Fruit fly (Drosophila melanogaster) whole organism, embryonic: ENCODE results near the gene Irbp18.
A peak's percentile ranks its signal among the peaks of the same experiment; 100 is the strongest.

Source experiments
- Bteb2 ChIP-seq: fragments of 200-800 bp; sonication (Bioruptor generic); optimal IDR thresholded peaks from 2 replicates; lab custom pipeline; 2016; ENCODE audit warnings: missing biosample characterization, missing genetic modification characterization
- CG10147 ChIP-seq: fragments of 200-800 bp; sonication (Bioruptor generic); optimal IDR thresholded peaks from 2 replicates; lab custom pipeline; 2019; ENCODE audit warnings: missing biosample characterization, mild to moderate bottlenecking, missing genetic modification characterization, moderate library complexity
- CG10209 ChIP-seq: fragments of 200-800 bp; sonication (Bioruptor generic); optimal IDR thresholded peaks from 3 replicates; lab custom pipeline; 2017; ENCODE audit warnings: missing biosample characterization, mild to moderate bottlenecking, missing genetic modification characterization, missing genetic modification reagents
- CG10366 ChIP-seq: fragments of 200-800 bp; sonication (Bioruptor generic); IDR thresholded peaks from 2 replicates; pipeline ENCODE4 v1.3.6; 2022; ENCODE audit warnings: missing biosample characterization, missing genetic modification characterization
- CG10431 ChIP-seq: fragments of 200-800 bp; sonication (Bioruptor generic); optimal IDR thresholded peaks from 3 replicates; lab custom pipeline; 2018; ENCODE audit warnings: missing biosample characterization, mild to moderate bottlenecking, missing genetic modification characterization
- CG11093 ChIP-seq: fragments of 200-800 bp; sonication (Bioruptor generic); IDR thresholded peaks from 3 replicates; pipeline ENCODE4 v1.3.6; 2022; ENCODE audit warnings: missing biosample characterization, missing genetic modification characterization
- CG11696 ChIP-seq: fragments of 200-800 bp; sonication (Bioruptor generic); IDR thresholded peaks from 2 replicates; pipeline ENCODE4 v1.3.6; 2022; ENCODE audit warnings: missing biosample characterization, missing genetic modification characterization
- CG12236 ChIP-seq: fragments of 200-800 bp; sonication (Bioruptor generic); optimal IDR thresholded peaks from 2 replicates; lab custom pipeline; 2016; ENCODE audit warnings: missing biosample characterization, missing genetic modification characterization
- CG12769 ChIP-seq: fragments of 200-800 bp; sonication (Bioruptor generic); optimal IDR thresholded peaks from 2 replicates; lab custom pipeline; 2019; ENCODE audit warnings: missing biosample characterization, mild to moderate bottlenecking, missing genetic modification characterization, moderate library complexity
- CG14667 ChIP-seq: fragments of 200-800 bp; sonication (Bioruptor generic); IDR thresholded peaks from 2 replicates; pipeline ENCODE4 v1.3.6; 2022; ENCODE audit warnings: missing biosample characterization, missing genetic modification characterization
- CG14860 ChIP-seq: fragments of 200-800 bp; sonication (Bioruptor generic); IDR thresholded peaks from 3 replicates; pipeline ENCODE4 v1.3.6; 2022; ENCODE audit warnings: missing biosample characterization, missing genetic modification characterization; ENCODE audit not compliant: partially characterized antibody
- CG1647 ChIP-seq: fragments of 200-800 bp; sonication (Bioruptor generic); optimal IDR thresholded peaks from 3 replicates; lab custom pipeline; 2016; ENCODE audit warnings: missing biosample characterization, missing genetic modification characterization
- CG16813 ChIP-seq: fragments of 200-800 bp; sonication (Bioruptor generic); IDR thresholded peaks from 3 replicates; pipeline ENCODE4 v1.3.6; 2022; ENCODE audit warnings: missing biosample characterization, missing genetic modification characterization; ENCODE audit not compliant: partially characterized antibody
- CG17328 ChIP-seq: fragments of 200-800 bp; sonication (Bioruptor generic); IDR thresholded peaks from 2 replicates; pipeline ENCODE4 v1.3.6; 2022; ENCODE audit warnings: missing biosample characterization, missing genetic modification characterization
- CG17912 ChIP-seq: fragments of 200-800 bp; sonication (Bioruptor generic); optimal IDR thresholded peaks from 2 replicates; lab custom pipeline; 2018; ENCODE audit warnings: missing biosample characterization, mild to moderate bottlenecking, missing genetic modification characterization
- CG32772 ChIP-seq: fragments of 200-800 bp; sonication (Bioruptor generic); IDR thresholded peaks from 2 replicates; pipeline ENCODE4 v1.3.6; 2022; ENCODE audit warnings: missing biosample characterization, missing genetic modification characterization
- CG4854 ChIP-seq: fragments of 200-800 bp; sonication (Bioruptor generic); optimal IDR thresholded peaks from 2 replicates; lab custom pipeline; 2016; ENCODE audit warnings: missing biosample characterization, missing genetic modification characterization, inconsistent platforms
- CG6272 ChIP-seq: fragments of 200-800 bp; sonication (Bioruptor generic); IDR thresholded peaks from 2 replicates; pipeline ENCODE4 v1.3.6; 2022; ENCODE audit warnings: missing biosample characterization, missing genetic modification characterization
- CG6854 ChIP-seq: fragments of 200-800 bp; sonication (Bioruptor generic); optimal IDR thresholded peaks from 3 replicates; lab custom pipeline; 2017; ENCODE audit warnings: missing biosample characterization, mild to moderate bottlenecking, missing genetic modification characterization
- CG9727 ChIP-seq: fragments of 200-800 bp; sonication (Bioruptor generic); optimal IDR thresholded peaks from 3 replicates; lab custom pipeline; 2017; ENCODE audit warnings: missing biosample characterization, mild to moderate bottlenecking, missing genetic modification characterization
- CG9876 ChIP-seq: fragments of 200-800 bp; sonication (Bioruptor generic); optimal IDR thresholded peaks from 2 replicates; lab custom pipeline; 2016; ENCODE audit warnings: missing biosample characterization, missing genetic modification characterization
- Drgx ChIP-seq: fragments of 200-800 bp; sonication (Bioruptor generic); IDR thresholded peaks from 2 replicates; pipeline ENCODE4 v1.3.6; 2022; ENCODE audit warnings: missing biosample characterization, missing genetic modification characterization
- Ets97D ChIP-seq: fragments of 200-800 bp; sonication (Bioruptor generic); optimal IDR thresholded peaks from 3 replicates; lab custom pipeline; 2016; ENCODE audit warnings: missing biosample characterization, missing genetic modification characterization
- GATAe ChIP-seq: fragments of 200-800 bp; sonication (Bioruptor generic); conservative IDR thresholded peaks from 2 replicates; pipeline ENCODE4 v1.3.6; 2022; ENCODE audit warnings: missing biosample characterization, missing genetic modification characterization
- HLH3B ChIP-seq: fragments of 200-800 bp; sonication (Bioruptor generic); IDR thresholded peaks from 2 replicates; pipeline ENCODE4 v1.3.6; 2022; ENCODE audit warnings: missing biosample characterization, missing genetic modification characterization
- Hmx ChIP-seq: fragments of 200-800 bp; sonication (Bioruptor generic); optimal IDR thresholded peaks from 2 replicates; lab custom pipeline; 2016; ENCODE audit warnings: missing biosample characterization, missing genetic modification characterization
- Lim3 ChIP-seq: fragments of 200-800 bp; sonication (Bioruptor generic); IDR thresholded peaks from 2 replicates; pipeline ENCODE4 v1.3.6; 2022; ENCODE audit warnings: missing biosample characterization, missing genetic modification characterization
- Lpt ChIP-seq: fragments of >200 bp; optimal IDR thresholded peaks from 2 replicates; lab custom pipeline; 2018; ENCODE audit warnings: missing biosample characterization, missing genetic modification characterization
- MESR4 ChIP-seq: fragments of 200-800 bp; sonication (Bioruptor generic); optimal IDR thresholded peaks from 2 replicates; lab custom pipeline; 2018; ENCODE audit warnings: missing biosample characterization, mild to moderate bottlenecking, missing genetic modification characterization, moderate library complexity
- NC2β ChIP-seq: fragments of 200-800 bp; sonication (Bioruptor generic); optimal IDR thresholded peaks from 2 replicates; lab custom pipeline; 2016; ENCODE audit warnings: missing biosample characterization, missing genetic modification characterization
- Oli ChIP-seq: fragments of 200-800 bp; sonication (Bioruptor generic); optimal IDR thresholded peaks from 2 replicates; lab custom pipeline; 2018; ENCODE audit warnings: missing biosample characterization, mild to moderate bottlenecking, missing genetic modification characterization, moderate library complexity
- Sin3A ChIP-seq: fragments of >200 bp; optimal IDR thresholded peaks from 2 replicates; lab custom pipeline; 2018
- Trl ChIP-seq, 3 experiments: fragments of >200 bp in 2 of 3; fragments of 200-800 bp in 1 of 3; sonication (Bioruptor generic) in 1 of 3; optimal IDR thresholded peaks; 2 replicates in 1 of 3; 3 replicates in 2 of 3; lab custom pipeline; 2016 to 2017; ENCODE audit warnings: missing biosample characterization in 1 of 3, missing genetic modification characterization in 1 of 3
- Usf ChIP-seq: fragments of 200-800 bp; sonication (Bioruptor generic); optimal IDR thresholded peaks from 2 replicates; lab custom pipeline; 2017; ENCODE audit warnings: missing genotype, missing biosample characterization, missing genetic modification characterization
- aop ChIP-seq: fragments of 200-800 bp; sonication (Bioruptor generic); IDR thresholded peaks from 2 replicates; pipeline ENCODE4 v1.3.6; 2022; ENCODE audit warnings: missing biosample characterization, missing genetic modification characterization
- ash1 ChIP-seq: fragments of 200-800 bp; sonication (Bioruptor generic); optimal IDR thresholded peaks from 2 replicates; lab custom pipeline; 2018; ENCODE audit warnings: missing biosample characterization, mild to moderate bottlenecking, missing genetic modification characterization
- ato ChIP-seq: fragments of 200-800 bp; sonication (Bioruptor generic); IDR thresholded peaks from 2 replicates; pipeline ENCODE4 v1.3.6; 2022; ENCODE audit warnings: missing biosample characterization, missing genetic modification characterization; ENCODE audit not compliant: partially characterized antibody
- crol ChIP-seq: fragments of 200-800 bp; sonication (Bioruptor generic); IDR thresholded peaks from 2 replicates; pipeline ENCODE4 v1.3.6; 2022; ENCODE audit warnings: missing biosample characterization, missing genetic modification characterization
- exex ChIP-seq: fragments of 200-800 bp; sonication (Bioruptor generic); optimal IDR thresholded peaks from 4 replicates; lab custom pipeline; 2018; ENCODE audit warnings: missing biosample characterization, mild to moderate bottlenecking, missing genetic modification characterization, moderate library complexity
- gcm2 ChIP-seq: fragments of 200-800 bp; sonication (Bioruptor generic); optimal IDR thresholded peaks from 2 replicates; lab custom pipeline; 2016; ENCODE audit warnings: missing biosample characterization, missing genetic modification characterization
- grn ChIP-seq: fragments of 200-800 bp; sonication (Bioruptor generic); optimal IDR thresholded peaks from 3 replicates; lab custom pipeline; 2017; ENCODE audit warnings: missing biosample characterization, missing genetic modification characterization
- gro ChIP-seq: fragments of 200-800 bp; sonication (Bioruptor generic); optimal IDR thresholded peaks from 2 replicates; lab custom pipeline; 2016; ENCODE audit warnings: missing biosample characterization, missing genetic modification characterization
- insv ChIP-seq, 2 experiments: fragments of 200-800 bp; sonication (Bioruptor generic); optimal IDR thresholded peaks; 3 replicates each; lab custom pipeline; 2016 to 2018; ENCODE audit warnings: missing biosample characterization in 2 of 2, missing genetic modification characterization in 2 of 2
- kay ChIP-seq: fragments of 200-800 bp; sonication (Bioruptor generic); optimal IDR thresholded peaks from 2 replicates; lab custom pipeline; 2016; ENCODE audit warnings: missing biosample characterization, missing genetic modification characterization
- org-1 ChIP-seq: fragments of 200-800 bp; sonication (Bioruptor generic); optimal IDR thresholded peaks from 2 replicates; lab custom pipeline; 2017; ENCODE audit warnings: missing biosample characterization, missing genetic modification characterization
- pnt ChIP-seq: fragments of 200-800 bp; sonication (Bioruptor generic); optimal IDR thresholded peaks from 3 replicates; lab custom pipeline; 2016; ENCODE audit warnings: missing biosample characterization, missing genetic modification characterization
- salm ChIP-seq: fragments of 200-800 bp; sonication (Bioruptor generic); optimal IDR thresholded peaks from 2 replicates; lab custom pipeline; 2018; ENCODE audit warnings: missing biosample characterization, mild to moderate bottlenecking, missing genetic modification characterization
- seq ChIP-seq: fragments of 200-800 bp; sonication (Bioruptor generic); IDR thresholded peaks from 2 replicates; pipeline ENCODE4 v1.3.6; 2022; ENCODE audit warnings: missing biosample characterization, missing genetic modification characterization
- sim ChIP-seq: fragments of 200-800 bp; sonication (Bioruptor generic); IDR thresholded peaks from 2 replicates; pipeline ENCODE4 v1.3.6; 2022; ENCODE audit warnings: missing biosample characterization, missing genetic modification characterization
- sna ChIP-seq: fragments of 200-800 bp; sonication (Bioruptor generic); IDR thresholded peaks from 2 replicates; pipeline ENCODE4 v1.3.6; 2022; ENCODE audit warnings: missing biosample characterization, missing genetic modification characterization; ENCODE audit not compliant: partially characterized antibody
- trem ChIP-seq: fragments of 200-800 bp; optimal IDR thresholded peaks from 3 replicates; lab custom pipeline; 2019; ENCODE audit warnings: missing biosample characterization, mild to moderate bottlenecking, missing genetic modification characterization, moderate library complexity
- vvl ChIP-seq: fragments of 200-800 bp; sonication (Bioruptor generic); IDR thresholded peaks from 2 replicates; pipeline ENCODE4 v1.3.6; 2022; ENCODE audit warnings: missing biosample characterization, missing genetic modification characterization
- zen2 ChIP-seq: fragments of 200-800 bp; sonication (Bioruptor generic); IDR thresholded peaks from 3 replicates; pipeline ENCODE4 v1.3.6; 2022; ENCODE audit warnings: missing biosample characterization, missing genetic modification characterization; ENCODE audit not compliant: partially characterized antibody

Irbp18 gene

dm6 chr3L:11049414-11049813 is 48.6 kb downstream of the Irbp18 start (continued):
- TF ChIP-seq seq (GFP tag; lab: Robert Waterston, UW), result no peak
- TF ChIP-seq NC2β (GFP tag; lab: Kevin White, UChicago), result no peak
- no peak for TF ChIP-seq Ets97D
- no peak for TF ChIP-seq MESR4 (GFP tag; lab: Kevin White, UChicago)
- TF ChIP-seq Usf (GFP tag; lab: Kevin White, UChicago), result no peak
- TF ChIP-seq gcm2 (GFP tag; lab: Kevin White, UChicago), result no peak
- TF ChIP-seq GATAe (GFP tag; lab: Robert Waterston, UW), result no peak
- no peak for TF ChIP-seq CG4854 (GFP tag; lab: Kevin White, UChicago)
- no peak for TF ChIP-seq trem (tag; lab: Kevin White, UChicago)
- TF ChIP-seq CG12769 (tag; lab: Kevin White, UChicago), result peak; percentile 54
- no peak for TF ChIP-seq vvl (GFP tag; lab: Robert Waterston, UW)
- TF ChIP-seq ato (GFP tag; lab: Robert Waterston, UW), result no peak
- no peak for TF ChIP-seq CG11093 (GFP tag; lab: Robert Waterston, UW)
- TF ChIP-seq org-1 (GFP tag; lab: Kevin White, UChicago), result peak; percentile 9
- TF ChIP-seq exex (tag; lab: Kevin White, UChicago), result peak; percentile 91
- TF ChIP-seq CG6854 (GFP tag; lab: Kevin White, UChicago), result peak; percentile 36
- TF ChIP-seq CG11696 (GFP tag; lab: Robert Waterston, UW), result no peak
- TF ChIP-seq Bteb2 (GFP tag; lab: Kevin White, UChicago), result no peak
- no peak for TF ChIP-seq Lpt
- TF ChIP-seq zen2, result no peak
- no peak for TF ChIP-seq CG14667 (GFP tag; lab: Robert Waterston, UW)
- no peak for TF ChIP-seq CG32772 (GFP tag; lab: Robert Waterston, UW)
- TF ChIP-seq CG6272 (GFP tag; lab: Robert Waterston, UW), result no peak
- TF ChIP-seq crol, result no peak
- no peak for TF ChIP-seq sim (GFP tag; lab: Robert Waterston, UW)
- TF ChIP-seq aop (GFP tag; lab: Robert Waterston, UW), result 0 out of 2 replicates have a peak, but pooled peaks have one; percentile 8
- no peak for TF ChIP-seq sna (GFP tag; lab: Robert Waterston, UW)
- no peak for TF ChIP-seq kay (GFP tag; lab: Kevin White, UChicago)
- peak; percentile 18 for TF ChIP-seq CG17912 (GFP tag; lab: Kevin White, UChicago)
- no peak for TF ChIP-seq CG17328 (GFP tag; lab: Robert Waterston, UW)
- no peak for TF ChIP-seq Oli (tag; lab: Kevin White, UChicago)
- TF ChIP-seq CG12236 (GFP tag; lab: Kevin White, UChicago), result no peak
- peak; percentile 29 for TF ChIP-seq CG10209
- no peak for TF ChIP-seq Sin3A (lab: Kevin White, UChicago)
- no peak for TF ChIP-seq CG10147 (GFP tag; lab: Kevin White, UChicago)
- TF ChIP-seq CG9876 (GFP tag; lab: Kevin White, UChicago), result no peak
- no peak for TF ChIP-seq Hmx (GFP tag; lab: Kevin White, UChicago)
- TF ChIP-seq ash1 (GFP tag; lab: Kevin White, UChicago), result no peak
- no peak for TF ChIP-seq CG14860
- TF ChIP-seq CG1647 (GFP tag; lab: Kevin White, UChicago), result no peak
- no peak for TF ChIP-seq CG10366 (GFP tag; lab: Robert Waterston, UW)
- no peak for TF ChIP-seq salm
- TF ChIP-seq pnt (GFP tag; lab: Kevin White, UChicago), result no peak
- peak; percentile 55 for TF ChIP-seq gro (GFP tag; lab: Kevin White, UChicago)
- TF ChIP-seq CG9727, result no peak
- TF ChIP-seq CG10431 (GFP tag; lab: Kevin White, UChicago), result no peak
- TF ChIP-seq CG16813, result no peak
- TF ChIP-seq HLH3B, result no peak
- TF ChIP-seq insv (GFP tag; optimal IDR thresholded peaks at IDR 0.05; lab: Kevin White, UChicago), result no peak
- no peak for TF ChIP-seq Lim3 (GFP tag; lab: Robert Waterston, UW)
- TF ChIP-seq Trl (optimal IDR thresholded peaks at IDR 0.05; lab: Kevin White, UChicago), result no peak
- no peak for TF ChIP-seq Trl (GFP tag; optimal IDR thresholded peaks at IDR 0.05; lab: Kevin White, UChicago)
- TF ChIP-seq grn (GFP tag; lab: Kevin White, UChicago), result peak; percentile 40
- no peak for TF ChIP-seq Drgx
